Fruit fly (Drosophila melanogaster): ENCODE measurements around the gene Pp2A-29B.

DNA sequence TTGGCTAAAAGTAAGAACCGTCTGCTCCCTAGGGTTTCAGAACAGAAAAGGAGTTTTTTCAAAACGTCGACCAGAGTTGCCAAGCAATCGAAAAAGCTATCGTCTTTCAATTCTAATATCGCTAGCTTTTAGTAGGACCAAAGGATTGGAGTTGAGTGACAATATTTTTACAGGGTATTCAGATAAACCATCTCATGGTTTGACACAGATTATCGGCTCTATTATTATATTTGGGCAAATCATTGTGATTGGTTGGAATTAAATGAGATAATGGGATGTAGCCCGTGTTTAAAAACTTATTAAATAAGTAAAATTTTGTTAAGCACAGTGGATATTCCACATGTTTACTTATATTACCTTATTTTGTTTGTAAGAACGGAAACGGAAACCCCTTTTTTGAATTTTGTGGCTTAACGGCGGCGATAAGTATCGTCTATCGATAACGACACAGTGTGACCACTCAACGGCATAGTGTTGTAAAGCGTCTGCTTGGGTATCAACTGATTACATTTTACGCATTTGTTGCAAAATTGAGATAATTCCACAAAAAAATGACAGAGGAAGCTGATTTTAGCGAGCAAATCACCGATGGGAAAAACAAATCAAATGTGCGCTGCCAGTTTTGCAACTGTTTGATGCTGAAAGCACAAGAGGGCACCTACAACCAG lies 45.8 kb upstream of the Pp2A-29B start, which contains the start of the genes mtsh and strat:
- no peak for TF ChIP-seq CG8478 (optimal IDR thresholded peaks at IDR 0.05)
- TF ChIP-seq CTCF (optimal IDR thresholded peaks at IDR 0.05), result no peak

Measured in S2 (cell line).